Worm (Caenorhabditis elegans) whole organism, L4 larva: Measurements from ENCODE around the gene nex-4.

Source experiments
- F37D6.2 ChIP-seq: sonication (generic microtip); optimal IDR thresholded peaks from 2 replicates; lab custom pipeline; 2016; ENCODE audit warnings: mild to moderate bottlenecking, missing genetic modification characterization, missing compliant biosample characterization
- F49E8.2 ChIP-seq: sonication (generic microtip); optimal IDR thresholded peaks from 2 replicates; lab custom pipeline; 2016; ENCODE audit warnings: missing compliant biosample characterization, mild to moderate bottlenecking, missing genetic modification characterization, borderline replicate concordance
- Y105C5A.15 ChIP-seq: fragments of 200-800 bp; sonication (Bioruptor generic); IDR thresholded peaks from 2 replicates; pipeline ENCODE4 v1.3.6; 2022; ENCODE audit warnings: missing genetic modification characterization, missing compliant biosample characterization
- Y48G9A.11 ChIP-seq: fragments of 200-800 bp; sonication (Bioruptor generic); IDR thresholded peaks from 2 replicates; pipeline ENCODE4 v1.3.6; 2022; ENCODE audit warnings: missing genetic modification reagents, missing genetic modification characterization, missing compliant biosample characterization
- aha-1 ChIP-seq: fragments of 150-350 bp; peaks from one replicate; lab custom pipeline; 2014; ENCODE audit warnings: missing biosample characterization, missing genetic modification characterization
- arid-1 ChIP-seq: fragments of 200-800 bp; sonication (Bioruptor generic); conservative IDR thresholded peaks from 2 replicates; pipeline ENCODE4 v1.3.6; 2022; ENCODE audit warnings: missing genetic modification reagents, missing genetic modification characterization, missing compliant biosample characterization
- ceh-82 ChIP-seq: sonication (generic microtip); optimal IDR thresholded peaks from 2 replicates; lab custom pipeline; 2017; ENCODE audit warnings: missing biosample characterization, missing genetic modification characterization
- ces-1 ChIP-seq: fragments of 150-350 bp; sonication (generic microtip); optimal IDR thresholded peaks from 4 replicates; lab custom pipeline; 2014; ENCODE audit warnings: missing biosample characterization, missing genetic modification reagents, missing genetic modification characterization
- cey-2 ChIP-seq: sonication (generic microtip); optimal IDR thresholded peaks from 3 replicates; lab custom pipeline; 2017; ENCODE audit warnings: missing genetic modification characterization, mild to moderate bottlenecking, missing compliant biosample characterization, antibody characterized with exemption, borderline replicate concordance; ENCODE audit not compliant: insufficient read depth
- daf-16 ChIP-seq, 3 experiments: sonication (generic microtip); optimal IDR thresholded peaks; 2 replicates each; lab custom pipeline; 2016 to 2017; ENCODE audit warnings: missing genetic modification characterization in 3 of 3, missing genetic modification reagents in 3 of 3, mild to moderate bottlenecking in 2 of 3, missing compliant biosample characterization in 2 of 3, missing biosample characterization in 1 of 3, moderate library complexity in 1 of 3
- daf-19 ChIP-seq: fragments of 200-800 bp; sonication (Bioruptor generic); conservative IDR thresholded peaks from 2 replicates; pipeline ENCODE4 v1.3.6; 2022; ENCODE audit warnings: missing genetic modification characterization, missing compliant biosample characterization
- dmd-8 ChIP-seq: fragments of 200-800 bp; sonication (Bioruptor generic); IDR thresholded peaks from 2 replicates; pipeline ENCODE4 v1.3.6; 2022; ENCODE audit warnings: missing genetic modification characterization, missing compliant biosample characterization
- dpl-1 ChIP-seq: fragments of 150-350 bp; optimal IDR thresholded peaks from 2 replicates; lab custom pipeline; 2014; ENCODE audit warnings: missing biosample characterization, missing genetic modification reagents, missing genetic modification characterization
- dve-1 ChIP-seq: sonication (generic microtip); optimal IDR thresholded peaks from 2 replicates; lab custom pipeline; 2017; ENCODE audit warnings: antibody characterized with exemption, mild to moderate bottlenecking, missing genetic modification characterization, missing compliant biosample characterization; ENCODE audit not compliant: insufficient read depth
- egl-43 ChIP-seq: fragments of 200-800 bp; sonication (Bioruptor generic); IDR thresholded peaks from 2 replicates; pipeline ENCODE4 v1.3.6; 2022; ENCODE audit warnings: missing genetic modification reagents, missing genetic modification characterization, missing compliant biosample characterization
- fkh-10 ChIP-seq: fragments of 150-350 bp; optimal IDR thresholded peaks from 2 replicates; lab custom pipeline; 2014; ENCODE audit warnings: missing biosample characterization, missing genetic modification reagents, missing genetic modification characterization
- jun-1 ChIP-seq: fragments of 150-350 bp; optimal IDR thresholded peaks from 2 replicates; lab custom pipeline; 2014; ENCODE audit warnings: missing biosample characterization, missing genetic modification reagents, missing genetic modification characterization
- lin-13 ChIP-seq: fragments of 150-350 bp; optimal IDR thresholded peaks from 2 replicates; lab custom pipeline; 2014; ENCODE audit warnings: missing biosample characterization, missing genetic modification reagents, missing genetic modification characterization
- lin-38 ChIP-seq: fragments of 200-800 bp; sonication (Bioruptor generic); IDR thresholded peaks from 2 replicates; pipeline ENCODE4 v1.3.6; 2022; ENCODE audit warnings: missing genetic modification reagents, missing genetic modification characterization, missing compliant biosample characterization
- madf-5 ChIP-seq, 2 experiments: fragments of 200-800 bp; sonication (Bioruptor generic); IDR thresholded peaks; 2 replicates each; pipeline ENCODE4 v1.3.6; 2022; ENCODE audit warnings: missing compliant biosample characterization in 2 of 2, missing genetic modification characterization in 2 of 2
- mep-1 ChIP-seq: fragments of 150-350 bp; sonication (generic microtip); optimal IDR thresholded peaks from 3 replicates; lab custom pipeline; 2014; ENCODE audit warnings: missing biosample characterization, missing genetic modification characterization
- mxl-2 ChIP-seq: fragments of 200-800 bp; sonication (Bioruptor generic); conservative IDR thresholded peaks from 2 replicates; pipeline ENCODE4 v1.3.6; 2022; ENCODE audit warnings: missing genetic modification reagents, missing genetic modification characterization, missing compliant biosample characterization
- nhr-237 ChIP-seq: sonication (generic microtip); optimal IDR thresholded peaks from 2 replicates; lab custom pipeline; 2017; ENCODE audit warnings: missing biosample characterization, missing genetic modification characterization
- nhr-28 ChIP-seq: fragments of 150-350 bp; optimal IDR thresholded peaks from 2 replicates; lab custom pipeline; 2014; ENCODE audit warnings: missing biosample characterization, missing genetic modification characterization
- nhr-42 ChIP-seq: fragments of 200-800 bp; sonication (Bioruptor generic); IDR thresholded peaks from 2 replicates; pipeline ENCODE4 v1.3.6; 2022; ENCODE audit warnings: missing genetic modification characterization, missing compliant biosample characterization
- nhr-76 ChIP-seq: fragments of 150-350 bp; optimal IDR thresholded peaks from 2 replicates; lab custom pipeline; 2014; ENCODE audit warnings: missing biosample characterization, missing genetic modification characterization
- nhr-77 ChIP-seq: fragments of 150-350 bp; optimal IDR thresholded peaks from 2 replicates; lab custom pipeline; 2014; ENCODE audit warnings: missing biosample characterization, missing genetic modification characterization
- sdz-12 ChIP-seq: fragments of 200-800 bp; sonication (Bioruptor generic); optimal IDR thresholded peaks from 2 replicates; lab custom pipeline; 2018; ENCODE audit warnings: mild to moderate bottlenecking, missing genetic modification characterization, missing compliant biosample characterization
- set-16 ChIP-seq: fragments of 200-800 bp; sonication (Bioruptor generic); IDR thresholded peaks from 2 replicates; pipeline ENCODE4 v1.3.6; 2022; ENCODE audit warnings: missing genetic modification reagents, missing genetic modification characterization, missing compliant biosample characterization
- snpc-1.2 ChIP-seq: fragments of 200-800 bp; sonication (Bioruptor generic); IDR thresholded peaks from 2 replicates; pipeline ENCODE4 v1.3.6; 2022; ENCODE audit warnings: missing genetic modification reagents, missing genetic modification characterization, missing compliant biosample characterization
- tag-97 ChIP-seq: fragments of 200-800 bp; sonication (Bioruptor generic); IDR thresholded peaks from 2 replicates; pipeline ENCODE4 v1.3.6; 2022; ENCODE audit warnings: missing genetic modification characterization, missing compliant biosample characterization
- tra-1 ChIP-seq: fragments of 200-800 bp; sonication (Bioruptor generic); IDR thresholded peaks from 2 replicates; pipeline ENCODE4 v1.3.6; 2022; ENCODE audit warnings: missing genetic modification reagents, missing genetic modification characterization, missing compliant biosample characterization
- unc-130 ChIP-seq: sonication (generic microtip); optimal IDR thresholded peaks from 2 replicates; lab custom pipeline; 2016; ENCODE audit warnings: missing genetic modification reagents, missing genetic modification characterization, missing compliant biosample characterization
- unc-39 ChIP-seq: sonication (generic microtip); optimal IDR thresholded peaks from 2 replicates; lab custom pipeline; 2017; ENCODE audit warnings: missing biosample characterization, missing genetic modification characterization
- unc-62 ChIP-seq, 3 experiments: fragments of 150-350 bp in 1 of 3; sonication (generic microtip); optimal IDR thresholded peaks in 2 of 3; peaks in 1 of 3; 1 replicate in 1 of 3; 2 replicates in 2 of 3; lab custom pipeline; 2014 to 2017; ENCODE audit warnings: missing biosample characterization in 3 of 3, missing genetic modification characterization in 3 of 3, missing genetic modification reagents in 3 of 3, missing genotype in 1 of 3
- vab-7 ChIP-seq: fragments of 200-800 bp; sonication (Bioruptor generic); IDR thresholded peaks from 2 replicates; pipeline ENCODE4 v1.3.6; 2022; ENCODE audit warnings: missing genetic modification reagents, missing genetic modification characterization, missing compliant biosample characterization
- zag-1 ChIP-seq: fragments of 150-350 bp; optimal IDR thresholded peaks from 2 replicates; lab custom pipeline; 2014; ENCODE audit warnings: missing biosample characterization, missing genetic modification characterization
- zip-2 ChIP-seq: fragments of 150-350 bp; optimal IDR thresholded peaks from 2 replicates; lab custom pipeline; 2014; ENCODE audit warnings: missing biosample characterization, missing genetic modification characterization

The nex-4 gene

ce11 chrV:4889976-4890479 lies 38.8 kb downstream of the nex-4 start, which contains the start of gene T19H12.2:
Gene T19H12.2, plus strand, starts transcription at chrV:4890429.
- TF ChIP-seq vab-7 (GFP tag; lab: Robert Waterston, UW) (peak; percentile 18; the same call in 1 of the 2 replicates), Y48G9A.11 (GFP tag; lab: Robert Waterston, UW) (peak; percentile 87), F49E8.2 (tag; lab: Kevin White, UChicago) (peak; percentile 85), dmd-8 (GFP tag; lab: Robert Waterston, UW) (no peak), unc-130 (peak; percentile 91), lin-38 (GFP tag; lab: Robert Waterston, UW) (peak; percentile 98), lin-13 (GFP tag; lab: Kevin White, UChicago) (peak; percentile 32), snpc-1.2 (peak; percentile 78), ceh-82 (no peak)
- TF ChIP-seq, all 104 proteins: peak for 7

- TF ChIP-seq set-16 (GFP tag; lab: Robert Waterston, UW) (peak; percentile 86), nhr-237 (tag; lab: Kevin White, UChicago) (no peak), unc-39 (tag; lab: Kevin White, UChicago) (no peak), lin-13 (GFP tag; lab: Kevin White, UChicago) (no peak), nhr-76 (tag; lab: Kevin White, UChicago) (no peak)
Measured at ce11 chrV:4890781-4891180, 39.5 kb downstream of the nex-4 start.

- peak; percentile 26 for TF ChIP-seq unc-130
- TF ChIP-seq lin-38 (GFP tag; lab: Robert Waterston, UW): peak; percentile 60
- no peak for TF ChIP-seq ces-1 (GFP tag; lab: Kevin White, UChicago)
- peak; percentile 30 for TF ChIP-seq F49E8.2 (tag; lab: Kevin White, UChicago)
- no peak for TF ChIP-seq mxl-2 (GFP tag; lab: Robert Waterston, UW)
Measured at ce11 chrV:4891305-4891704, 40.1 kb downstream of the nex-4 start.

ce11 chrV:4894971-4895370 lies 43.7 kb downstream of the nex-4 start, which contains the start of gene ugt-11:
Gene ugt-11, minus strand, starts transcription at chrV:4895071.
- TF ChIP-seq aha-1 (tag; lab: Kevin White, UChicago) (peak; percentile 21), madf-5 (GFP tag; IDR thresholded peaks at IDR 0.05; lab: Robert Waterston, UW) (no peak)

- TF ChIP-seq dve-1 (tag; lab: Kevin White, UChicago): no peak
- TF ChIP-seq egl-43 (GFP tag; lab: Robert Waterston, UW): no peak
- no peak for TF ChIP-seq tag-97 (GFP tag; lab: Robert Waterston, UW)
- no peak for TF ChIP-seq nhr-42 (GFP tag; lab: Robert Waterston, UW)
- TF ChIP-seq unc-62 (GFP tag; optimal IDR thresholded peaks at IDR 0.05 in 1 of 2; lab: Kevin White, UChicago): peak in 1 of 2 experiments; percentile 84
- no peak for TF ChIP-seq unc-62 (tag; optimal IDR thresholded peaks at IDR 0.05; lab: Kevin White, UChicago)
- no peak for TF ChIP-seq jun-1
- no peak for TF ChIP-seq lin-13 (GFP tag; lab: Kevin White, UChicago)
- TF ChIP-seq cey-2 (tag; lab: Kevin White, UChicago): no peak
- TF ChIP-seq dpl-1 (GFP tag; lab: Kevin White, UChicago): no peak
- no peak for TF ChIP-seq dmd-8 (GFP tag; lab: Robert Waterston, UW)
- TF ChIP-seq sdz-12: no peak
- peak; percentile 53 for TF ChIP-seq nhr-77 (tag; lab: Kevin White, UChicago)
- no peak for TF ChIP-seq zag-1
- no peak for TF ChIP-seq daf-16 (GFP tag; optimal IDR thresholded peaks at IDR 0.05; lab: Kevin White, UChicago)
- TF ChIP-seq daf-16 (tag; optimal IDR thresholded peaks at IDR 0.05; lab: Kevin White, UChicago): peak; percentile 17
- no peak for TF ChIP-seq madf-5 (GFP tag; IDR thresholded peaks at IDR 0.05; lab: Robert Waterston, UW)
- no peak for TF ChIP-seq Y105C5A.15 (GFP tag; lab: Robert Waterston, UW)
- no peak for TF ChIP-seq zip-2 (tag; lab: Kevin White, UChicago)
- TF ChIP-seq ces-1 (GFP tag; lab: Kevin White, UChicago): no peak
- TF ChIP-seq daf-19: no peak
- no peak for TF ChIP-seq arid-1
- peak; percentile 99 for TF ChIP-seq nhr-28 (tag; lab: Kevin White, UChicago)
- TF ChIP-seq tra-1 (GFP tag; lab: Robert Waterston, UW): no peak
- TF ChIP-seq F37D6.2 (tag; lab: Kevin White, UChicago): no peak
- no peak for TF ChIP-seq nhr-76 (tag; lab: Kevin White, UChicago)
- TF ChIP-seq mep-1 (tag; lab: Kevin White, UChicago): no peak
- TF ChIP-seq fkh-10: no peak
Measured at ce11 chrV:4895744-4896143, 44.5 kb downstream of the nex-4 start, which contains the start of gene ugt-9. Gene ugt-9, plus strand, starts transcription at chrV:4896048.
